Worm (Caenorhabditis elegans): ENCODE results near the gene T09A5.14.

DNA sequence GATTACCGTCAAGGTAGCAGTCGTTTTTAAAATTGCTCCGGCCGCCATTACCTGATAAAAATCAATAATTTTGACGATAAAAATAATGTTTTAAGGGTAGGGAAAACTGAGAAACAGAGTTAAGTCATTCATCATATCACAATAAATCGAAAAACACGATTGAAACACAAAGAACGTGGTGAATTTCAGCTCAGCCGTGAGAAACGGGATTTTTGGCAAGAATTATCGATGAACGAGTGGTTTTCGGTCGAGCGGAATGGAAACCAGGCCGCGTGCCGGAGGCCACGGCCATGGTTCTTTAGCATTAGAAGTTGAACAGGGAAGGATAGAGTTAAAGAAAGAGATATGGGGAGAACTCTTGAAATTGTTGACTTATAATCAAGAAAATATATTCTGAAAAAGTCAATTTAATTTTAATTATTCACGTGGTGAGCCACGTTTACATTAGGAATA, 47.1 kb downstream of the T09A5.14 start, which contains the start of the genes vha-4 and T01H3.5:
- TF ChIP-seq let-607 (tag; optimal IDR thresholded peaks at IDR 0.05) (no peak), dpl-1 (GFP tag; optimal IDR thresholded peaks at IDR 0.05) (no peak), F55B11.4 (tag; optimal IDR thresholded peaks at IDR 0.05; ENCODE audit: borderline replicate concordance, insufficient read depth) (no peak), rcor-1 (GFP tag; IDR thresholded peaks at IDR 0.05) (no peak), pha-4 (tag; optimal IDR thresholded peaks at IDR 0.05) (no peak), B0019.2 (GFP tag; conservative IDR thresholded peaks at IDR 0.05) (no peak), snpc-4 (GFP tag; optimal IDR thresholded peaks at IDR 0.05) (no peak), snpc-4 (tag; optimal IDR thresholded peaks at IDR 0.05) (no peak), F57A8.1 (GFP tag; optimal IDR thresholded peaks at IDR 0.05) (no peak), madf-8 (GFP tag; conservative IDR thresholded peaks at IDR 0.05) (no peak), lin-35 (GFP tag; optimal IDR thresholded peaks at IDR 0.05) (no peak)

Measured in whole organism, young adult.